Fruit fly (Drosophila melanogaster) whole organism, wandering third instar larva: ENCODE measurements around the gene CG34297.

ENCODE experiments used
- Abd-B ChIP-seq: fragments of >200 bp; optimal IDR thresholded peaks from 2 replicates; lab custom pipeline; 2017; ENCODE audit warnings: missing biosample characterization, missing genetic modification characterization
- CG32264 ChIP-seq: fragments of 200-800 bp; sonication (Bioruptor generic); optimal IDR thresholded peaks from 2 replicates; lab custom pipeline; 2016; ENCODE audit warnings: missing biosample characterization, missing genetic modification characterization
- CG9705 ChIP-seq: fragments of 200-800 bp; sonication (Bioruptor generic); optimal IDR thresholded peaks from 2 replicates; lab custom pipeline; 2018; ENCODE audit warnings: missing biosample characterization, mild to moderate bottlenecking, missing genetic modification characterization
- Myc ChIP-seq: fragments of >200 bp; optimal IDR thresholded peaks from 2 replicates; lab custom pipeline; 2017
- OdsH ChIP-seq: fragments of 200-800 bp; sonication (Bioruptor generic); optimal IDR thresholded peaks from 2 replicates; lab custom pipeline; 2016; ENCODE audit warnings: missing biosample characterization, mild to moderate bottlenecking, missing genetic modification characterization
- Rel ChIP-seq, 2 experiments: fragments of 200-800 bp; sonication (Bioruptor generic) in 1 of 2; optimal IDR thresholded peaks; 2 replicates in 1 of 2; 3 replicates in 1 of 2; lab custom pipeline; 2016 to 2019; ENCODE audit warnings: mild to moderate bottlenecking in 2 of 2, missing biosample characterization in 2 of 2, missing genetic modification characterization in 2 of 2, moderate library complexity in 1 of 2
- brk ChIP-seq: fragments of 200-800 bp; sonication (Bioruptor generic); optimal IDR thresholded peaks from 2 replicates; lab custom pipeline; 2016; ENCODE audit warnings: missing biosample characterization, mild to moderate bottlenecking, missing genetic modification characterization
- dl ChIP-seq, 2 experiments: fragments of 175-275, 200-275 bp in 1 of 2; fragments of 200-275 bp in 1 of 2; sonication (Bioruptor generic); optimal IDR thresholded peaks; lab custom pipeline; 2018; ENCODE audit warnings: mild to moderate bottlenecking in 2 of 2, missing biosample characterization in 2 of 2, missing genetic modification characterization in 2 of 2, moderate library complexity in 2 of 2; ENCODE audit not compliant: partially characterized antibody in 2 of 2, insufficient read depth in 1 of 2
- dmrt93B ChIP-seq: fragments of 200-800 bp; sonication (Bioruptor generic); optimal IDR thresholded peaks from 2 replicates; lab custom pipeline; 2018; ENCODE audit warnings: missing biosample characterization, mild to moderate bottlenecking, missing genetic modification characterization
- lola ChIP-seq: fragments of >200 bp; optimal IDR thresholded peaks from 2 replicates; lab custom pipeline; 2017; ENCODE audit warnings: missing biosample characterization, missing genetic modification characterization
- psq ChIP-seq: fragments of 200-800 bp; sonication (Bioruptor generic); optimal IDR thresholded peaks from 3 replicates; lab custom pipeline; 2017; ENCODE audit warnings: missing biosample characterization, mild to moderate bottlenecking, missing genetic modification characterization, moderate library complexity
- sage ChIP-seq: fragments of 200-800 bp; sonication (Bioruptor generic); optimal IDR thresholded peaks from 2 replicates; lab custom pipeline; 2016; ENCODE audit warnings: missing biosample characterization, mild to moderate bottlenecking, missing genetic modification characterization

dm6 chr3R:6766171-6766591 is 18.4 kb upstream of the CG34297 start:
- TF ChIP-seq Myc (lab: Kevin White, UChicago) = no peak
- no peak for TF ChIP-seq psq (GFP tag; lab: Kevin White, UChicago)
- no peak for TF ChIP-seq dmrt93B (GFP tag; lab: Kevin White, UChicago)
- TF ChIP-seq brk (GFP tag; lab: Kevin White, UChicago) = no peak
- TF ChIP-seq lola (GFP tag; lab: Kevin White, UChicago) = no peak
- no peak for TF ChIP-seq CG9705 (GFP tag; lab: Kevin White, UChicago)
- no peak for TF ChIP-seq dl (GFP tag; optimal IDR thresholded peaks at IDR 0.05; lab: Kevin White, UChicago; ENCODE audit: insufficient read depth in 1 of 2, partially characterized antibody in 2 of 2)
- TF ChIP-seq Abd-B = no peak
- no peak for TF ChIP-seq Rel (GFP tag; optimal IDR thresholded peaks at IDR 0.05; lab: Kevin White, UChicago)
- TF ChIP-seq Rel (tag; optimal IDR thresholded peaks at IDR 0.05; lab: Kevin White, UChicago) = no peak
- TF ChIP-seq sage (GFP tag; lab: Kevin White, UChicago) = no peak
- no peak for TF ChIP-seq OdsH (GFP tag; lab: Kevin White, UChicago)
- TF ChIP-seq CG32264 (GFP tag; lab: Kevin White, UChicago) = no peak
